Fruit fly (Drosophila melanogaster) whole organism, pupa: ENCODE measurements around the gene CG42713.

Experiments
- D1 ChIP-seq: fragments of 200-800 bp; sonication (Bioruptor generic); optimal IDR thresholded peaks from 2 replicates; lab custom pipeline; 2018; ENCODE audit warnings: missing biosample characterization, mild to moderate bottlenecking, missing genetic modification characterization, moderate library complexity
- fd96Ca ChIP-seq: fragments of 200-800 bp; sonication (Bioruptor generic); IDR thresholded peaks from 3 replicates; pipeline ENCODE4 v1.3.6; 2022; ENCODE audit warnings: missing biosample characterization, missing genetic modification characterization

DNA sequence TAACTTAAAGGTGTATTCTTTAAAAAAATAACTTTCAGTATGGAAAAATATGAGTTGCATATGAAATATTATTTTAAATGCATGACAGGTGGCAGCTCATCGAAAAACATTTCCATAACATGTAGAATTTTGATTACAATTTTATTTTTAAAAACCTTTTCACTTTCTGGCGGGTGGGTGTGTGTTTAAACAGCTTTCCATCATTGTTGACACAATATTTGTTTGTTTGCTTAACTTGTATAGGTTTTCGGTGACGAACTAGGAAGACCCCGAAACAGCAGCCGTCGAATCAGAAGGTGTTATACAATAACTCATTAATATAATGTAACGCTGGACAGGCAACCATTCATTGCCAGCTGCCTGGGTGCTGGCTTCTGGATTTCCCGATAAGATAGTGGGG is 31.4 kb upstream of the CG42713 start:
- TF ChIP-seq fd96Ca (GFP tag; lab: Robert Waterston, UW) (no peak), D1 (tag; lab: Kevin White, UChicago) (no peak)
